Worm (Caenorhabditis elegans) whole organism, midembryonic: ENCODE data around the gene F32D1.3.

Experiments used
- T22C8.4 ChIP-seq: fragments of 200-800 bp; sonication (Bioruptor generic); IDR thresholded peaks from 2 replicates; pipeline ENCODE4 v1.3.6; 2022; ENCODE audit warnings: missing genetic modification characterization, missing compliant biosample characterization
- cog-1 ChIP-seq: sonication (generic microtip); optimal IDR thresholded peaks from 2 replicates; lab custom pipeline; 2016; ENCODE audit warnings: missing genetic modification characterization, missing compliant biosample characterization
- flt-1 ChIP-seq: fragments of 200-800 bp; sonication (Bioruptor generic); IDR thresholded peaks from 2 replicates; pipeline ENCODE4 v1.3.6; 2022; ENCODE audit warnings: missing genetic modification characterization, missing compliant biosample characterization
- klf-2 ChIP-seq: fragments of 200-800 bp; sonication (Bioruptor generic); conservative IDR thresholded peaks from 2 replicates; pipeline ENCODE4 v1.3.6; 2022; ENCODE audit warnings: missing genetic modification reagents, missing genetic modification characterization, missing compliant biosample characterization
- ztf-23 ChIP-seq: fragments of 200-800 bp; sonication (Bioruptor generic); IDR thresholded peaks from 2 replicates; pipeline ENCODE4 v1.3.6; 2022; ENCODE audit warnings: missing genetic modification reagents, missing genetic modification characterization, missing compliant biosample characterization

DNA sequence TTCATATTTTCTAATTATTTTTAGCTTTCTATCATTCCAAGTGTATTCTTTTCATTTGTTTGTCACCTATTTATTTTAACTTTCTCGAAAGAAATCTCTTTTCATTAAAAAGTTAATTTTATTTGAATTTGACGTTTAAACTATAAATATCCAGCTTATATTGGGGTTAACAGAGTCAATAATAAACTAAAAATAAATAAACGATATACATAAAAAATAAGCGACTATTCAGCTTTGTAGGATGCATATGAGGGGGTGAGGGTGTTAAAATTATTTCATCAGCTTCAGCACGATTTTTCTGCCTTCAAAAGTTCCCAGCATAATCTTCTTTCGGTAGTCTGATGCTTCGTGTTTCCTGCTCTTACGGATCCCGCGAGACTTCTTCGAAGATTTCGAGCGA, 12.3 kb upstream of the F32D1.3 start:
- no peak for TF ChIP-seq klf-2 (GFP tag; lab: Robert Waterston, UW)
- no peak for TF ChIP-seq cog-1 (tag; lab: Kevin White, UChicago)
- no peak for TF ChIP-seq T22C8.4 (GFP tag; lab: Robert Waterston, UW)
- TF ChIP-seq ztf-23 (GFP tag; lab: Robert Waterston, UW): no peak
- no peak for TF ChIP-seq flt-1 (GFP tag; lab: Robert Waterston, UW)
